Fruit fly (Drosophila melanogaster) whole organism, prepupa: ENCODE results near the gene IA-2.

Source experiments
- CG8119 ChIP-seq: fragments of 200-800 bp; sonication (Bioruptor generic); IDR thresholded peaks from 3 replicates; pipeline ENCODE4 v1.3.6; 2022; ENCODE audit warnings: missing biosample characterization, missing genetic modification characterization
- eg ChIP-seq: fragments of 200-800 bp; sonication (Bioruptor generic); IDR thresholded peaks from 3 replicates; pipeline ENCODE4 v1.3.6; 2022; ENCODE audit warnings: missing biosample characterization, missing genetic modification characterization

DNA sequence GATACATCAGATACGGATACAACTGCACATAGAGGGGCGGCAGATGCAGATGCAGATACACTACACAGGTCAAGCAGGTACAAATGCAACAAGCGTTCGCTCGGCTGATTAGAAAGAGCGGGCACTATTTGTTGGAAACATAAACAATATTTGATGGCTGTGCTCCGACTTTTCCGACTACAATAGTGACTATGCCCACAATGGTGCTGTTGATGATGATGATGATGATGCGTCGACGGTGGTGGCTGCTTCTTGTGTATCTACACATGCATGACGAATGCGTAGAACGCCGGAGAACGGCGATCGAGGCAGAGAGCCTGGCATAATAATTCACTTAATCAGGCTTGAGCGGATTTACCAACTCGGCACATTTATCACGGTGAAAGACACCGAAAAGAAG is 20.2 kb upstream of the IA-2 start:
- TF ChIP-seq CG8119 (GFP tag; lab: Robert Waterston, UW) (no peak), eg (no peak)
